Worm (Caenorhabditis elegans): ENCODE results near the gene cnc-1.

The cnc-1 gene

ce11 chrV:1438832-1439231, 5.2 kb downstream of the cnc-1 start, which contains the start of gene R09B5.11:
Gene R09B5.11, plus strand, starts transcription at chrV:1439205.
- TF ChIP-seq him-1 (tag; optimal IDR thresholded peaks at IDR 0.05) (no peak), dao-5 (tag; optimal IDR thresholded peaks at IDR 0.05) (no peak), W03F9.2 (tag; optimal IDR thresholded peaks at IDR 0.05) (no peak)

DNA sequence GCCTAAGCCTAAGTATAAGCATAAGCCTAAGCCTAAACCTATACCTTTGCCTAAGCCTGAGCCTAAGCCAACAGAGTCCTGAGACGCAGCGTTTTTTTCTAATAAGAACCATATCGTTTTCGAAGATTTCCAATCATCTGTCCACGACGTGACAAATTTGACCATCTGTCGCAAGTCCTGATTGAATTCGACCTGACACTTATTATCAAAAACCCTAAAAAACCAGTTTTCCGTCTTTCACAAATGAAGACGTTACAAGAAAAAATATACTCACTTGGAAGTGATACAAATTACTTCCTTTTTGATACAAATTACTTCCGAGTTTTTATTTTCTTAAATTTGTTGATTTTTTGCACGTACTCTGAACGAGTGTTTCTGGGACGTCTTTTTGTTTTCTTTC, 5.9 kb downstream of the cnc-1 start:
- TF ChIP-seq W03F9.2 (tag; optimal IDR thresholded peaks at IDR 0.05) (no peak), dao-5 (tag; optimal IDR thresholded peaks at IDR 0.05) (no peak), him-1 (tag; optimal IDR thresholded peaks at IDR 0.05) (no peak)

ce11 chrV:1435106-1435505, 9.0 kb downstream of the cnc-1 start:
- no peak for TF ChIP-seq W03F9.2 (tag; optimal IDR thresholded peaks at IDR 0.05)
- TF ChIP-seq him-1 (tag; optimal IDR thresholded peaks at IDR 0.05) = no peak
- TF ChIP-seq dao-5 (tag; optimal IDR thresholded peaks at IDR 0.05) = no peak

DNA sequence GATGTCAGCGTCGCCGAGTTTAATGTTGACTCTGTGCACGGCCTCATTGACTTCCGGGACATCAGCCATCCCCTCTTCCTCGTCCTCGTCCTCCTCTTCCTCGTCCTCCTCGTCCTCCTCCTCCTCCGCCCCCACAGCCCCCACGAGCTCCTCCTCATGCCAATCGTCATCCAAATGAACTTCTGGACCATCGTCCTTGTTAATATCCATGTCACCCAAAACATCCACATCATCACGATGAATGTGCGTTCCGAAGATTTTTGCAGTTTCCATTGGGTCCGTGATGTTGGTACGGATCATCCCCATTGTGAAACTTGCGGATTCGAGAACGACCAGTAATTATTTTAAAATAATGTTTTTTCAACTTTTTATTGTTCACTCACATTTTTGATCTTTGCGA, 9.7 kb downstream of the cnc-1 start:
- TF ChIP-seq dao-5 (tag; optimal IDR thresholded peaks at IDR 0.05) (no peak), W03F9.2 (tag; optimal IDR thresholded peaks at IDR 0.05) (no peak), him-1 (tag; optimal IDR thresholded peaks at IDR 0.05) (no peak)

DNA sequence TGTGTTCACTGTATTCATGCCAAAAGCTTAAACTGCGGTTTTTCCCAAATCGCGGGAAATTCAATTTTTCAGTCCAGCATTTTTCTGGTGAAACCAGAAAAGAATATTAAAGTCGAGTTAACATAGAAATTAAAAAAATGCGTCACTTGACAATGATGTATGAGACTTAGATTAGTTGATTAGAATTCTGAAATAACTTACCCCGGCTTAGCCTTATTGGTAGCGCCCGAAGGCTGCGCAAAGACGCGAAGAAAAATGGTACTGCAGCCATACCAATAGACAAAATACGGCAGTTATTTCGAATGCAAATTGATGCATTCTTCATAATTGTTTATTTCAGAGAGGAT, 10.7 kb downstream of the cnc-1 start:
- TF ChIP-seq him-1 (tag; optimal IDR thresholded peaks at IDR 0.05) = no peak
- TF ChIP-seq dao-5 (tag; optimal IDR thresholded peaks at IDR 0.05) = no peak
- TF ChIP-seq W03F9.2 (tag; optimal IDR thresholded peaks at IDR 0.05) = no peak

ce11 chrV:1432500-1433418, 11.3 kb downstream of the cnc-1 start:
- no peak for TF ChIP-seq dao-5 (tag; optimal IDR thresholded peaks at IDR 0.05)
- TF ChIP-seq him-1 (tag; optimal IDR thresholded peaks at IDR 0.05) = no peak
- no peak for TF ChIP-seq W03F9.2 (tag; optimal IDR thresholded peaks at IDR 0.05)

DNA sequence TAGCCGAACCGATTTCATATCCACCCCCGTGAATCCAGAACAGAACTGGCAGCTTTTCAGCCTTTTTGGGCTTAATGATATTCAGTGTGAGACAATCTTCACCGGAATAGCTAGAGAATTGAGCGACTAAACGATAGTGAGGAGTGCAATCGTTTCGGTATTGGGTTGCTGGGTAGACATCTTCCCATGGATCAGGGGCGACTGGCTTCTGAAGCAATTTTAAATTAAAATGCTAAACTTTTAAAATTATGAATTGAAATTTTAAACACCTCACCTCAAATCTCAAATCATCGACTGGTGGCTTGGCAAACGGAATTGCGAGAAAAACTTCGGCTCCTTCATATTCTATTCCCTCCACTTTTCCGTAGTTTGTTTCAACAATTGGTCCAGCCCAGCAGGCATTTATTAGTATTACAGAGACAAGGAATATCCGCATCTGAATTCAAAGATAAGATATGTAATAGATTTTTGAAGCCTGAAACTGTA, 12.3 kb downstream of the cnc-1 start, which contains the start of gene ges-1:
TSS of gene ges-1 (minus strand) at position 436 of the 486 bp plus-strand sequence.
- TF ChIP-seq him-1 (tag; optimal IDR thresholded peaks at IDR 0.05) = no peak
- no peak for TF ChIP-seq dao-5 (tag; optimal IDR thresholded peaks at IDR 0.05)
- no peak for TF ChIP-seq W03F9.2 (tag; optimal IDR thresholded peaks at IDR 0.05)

DNA sequence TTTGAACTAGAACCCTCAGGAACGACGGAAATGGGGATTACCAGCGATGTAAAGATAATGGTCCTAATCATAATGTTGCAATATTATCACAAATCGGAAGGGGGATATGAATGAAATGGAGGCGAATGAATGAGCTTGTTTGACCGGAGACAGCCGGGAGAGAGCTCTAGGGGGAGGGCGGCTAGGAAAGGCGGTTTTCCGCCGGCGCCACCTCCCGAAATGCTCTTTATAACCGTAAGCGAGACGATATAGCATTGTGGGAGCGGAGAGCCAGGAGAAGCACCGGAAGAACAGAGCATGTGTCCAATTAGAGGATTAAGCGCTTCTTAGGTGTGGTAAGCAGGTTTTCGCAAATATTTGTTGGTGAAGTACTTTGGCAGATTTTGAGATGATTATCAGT, 18.5 kb downstream of the cnc-1 start, which contains the start of gene R12A1.3:
TSS of gene R12A1.3 (minus strand) at position 200 of the 400 bp plus-strand sequence.
- TF ChIP-seq W03F9.2 (tag; optimal IDR thresholded peaks at IDR 0.05) (no peak), him-1 (tag; optimal IDR thresholded peaks at IDR 0.05) (no peak), dao-5 (tag; optimal IDR thresholded peaks at IDR 0.05) (no peak)

ce11 chrV:1423338-1423737, 20.7 kb downstream of the cnc-1 start:
- TF ChIP-seq dao-5 (tag; optimal IDR thresholded peaks at IDR 0.05) = no peak
- TF ChIP-seq W03F9.2 (tag; optimal IDR thresholded peaks at IDR 0.05) = no peak
- no peak for TF ChIP-seq him-1 (tag; optimal IDR thresholded peaks at IDR 0.05)

DNA sequence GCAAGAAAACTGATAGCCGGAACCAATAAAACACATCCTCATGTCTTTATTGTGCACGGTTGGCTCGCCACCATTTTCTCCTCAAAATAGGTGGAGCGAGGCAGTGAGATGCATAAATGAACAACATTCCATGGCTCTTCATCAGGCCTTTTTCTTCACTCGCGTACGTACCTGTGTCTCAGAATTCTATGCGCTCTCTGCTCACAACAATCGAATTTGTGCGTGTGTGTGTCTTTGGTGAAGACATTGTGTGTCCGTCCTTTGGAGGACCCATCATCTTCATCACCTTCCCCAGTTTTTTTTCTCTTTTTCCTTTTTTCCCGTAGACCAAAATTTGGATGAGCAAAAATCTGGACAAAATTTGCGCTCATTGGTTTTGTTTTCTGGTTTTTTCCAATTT, 21.8 kb downstream of the cnc-1 start:
- TF ChIP-seq dao-5 (tag; optimal IDR thresholded peaks at IDR 0.05) (no peak), W03F9.2 (tag; optimal IDR thresholded peaks at IDR 0.05) (no peak), him-1 (tag; optimal IDR thresholded peaks at IDR 0.05) (no peak)

DNA sequence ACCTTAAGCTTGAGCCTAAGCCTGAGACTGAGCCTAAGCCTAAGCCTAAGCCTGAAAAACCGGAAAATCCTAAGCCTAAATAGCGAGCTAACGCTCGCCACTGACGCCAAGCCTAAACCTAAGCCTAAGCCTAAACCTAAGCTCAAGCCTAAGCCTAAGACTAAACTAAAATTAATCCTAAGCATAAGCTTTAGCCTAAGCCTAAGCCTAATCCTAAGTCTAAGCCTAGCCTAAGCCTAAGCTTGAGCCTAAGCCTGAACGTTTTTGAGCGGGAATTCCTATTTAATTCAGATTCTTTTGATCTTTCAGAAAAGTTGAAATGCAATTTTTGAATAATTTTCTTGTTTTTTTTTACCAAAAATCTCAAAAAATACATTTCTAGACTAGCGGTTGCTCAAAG, 27.9 kb downstream of the cnc-1 start:
- TF ChIP-seq W03F9.2 (tag; optimal IDR thresholded peaks at IDR 0.05) (no peak), him-1 (tag; optimal IDR thresholded peaks at IDR 0.05) (no peak), dao-5 (tag; optimal IDR thresholded peaks at IDR 0.05) (no peak)

ce11 chrV:1414615-1415433, 29.3 kb downstream of the cnc-1 start:
- TF ChIP-seq him-1 (tag; optimal IDR thresholded peaks at IDR 0.05) (no peak), dao-5 (tag; optimal IDR thresholded peaks at IDR 0.05) (no peak), W03F9.2 (tag; optimal IDR thresholded peaks at IDR 0.05) (no peak)

DNA sequence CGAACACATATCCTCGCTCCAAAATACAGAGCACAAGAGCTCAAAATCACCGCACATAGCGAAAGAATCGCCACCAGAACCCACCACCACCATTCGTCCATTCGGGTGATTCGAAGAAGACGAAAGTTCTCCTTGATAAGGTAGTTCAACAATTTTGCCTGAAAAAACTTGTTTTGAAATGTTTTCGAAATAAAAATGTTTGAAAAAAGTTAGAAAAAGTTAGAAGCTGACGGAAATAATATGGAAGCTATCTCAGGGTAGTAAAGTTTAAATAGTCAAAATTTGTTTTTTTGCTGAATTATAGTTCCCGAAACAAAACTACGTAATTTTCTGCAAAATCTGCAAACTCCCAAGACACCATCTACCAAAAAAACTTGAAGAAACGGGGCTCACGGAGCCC, 32.6 kb downstream of the cnc-1 start, which contains the start of gene snt-5:
TSS of gene snt-5 (minus strand) at position 101 of the 400 bp plus-strand sequence.
- TF ChIP-seq dao-5 (tag; optimal IDR thresholded peaks at IDR 0.05) = no peak
- TF ChIP-seq him-1 (tag; optimal IDR thresholded peaks at IDR 0.05) = no peak
- no peak for TF ChIP-seq W03F9.2 (tag; optimal IDR thresholded peaks at IDR 0.05)

DNA sequence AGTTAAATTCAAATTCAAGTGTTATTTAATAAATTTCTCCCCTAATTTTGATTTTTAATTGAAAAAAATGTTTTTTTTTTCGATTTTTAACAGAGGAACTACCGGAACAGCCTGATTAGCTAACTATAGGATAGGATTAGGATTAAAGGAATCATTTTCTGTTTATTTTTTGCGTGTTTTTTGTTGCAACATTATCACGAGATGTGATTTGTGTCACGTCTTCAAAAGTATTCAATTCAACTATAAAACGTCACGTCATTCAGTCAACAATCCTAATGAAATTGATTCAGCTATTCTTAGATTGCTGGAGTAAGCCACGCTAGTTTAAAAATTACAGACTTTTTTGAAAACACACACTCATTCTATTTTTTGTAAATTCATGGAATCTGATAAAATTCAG, 33.4 kb downstream of the cnc-1 start:
- no peak for TF ChIP-seq him-1 (tag; optimal IDR thresholded peaks at IDR 0.05)

All from whole organism, L4/young adult.